Fruit fly (Drosophila melanogaster): ENCODE data around the gene CG34028.

CG34028 gene

dm6 chrX:9554346-9554808, 43.1 kb downstream of the CG34028 start, which contains the start of gene RpS28b (continued):
- TF ChIP-seq Lpt (GFP tag; optimal IDR thresholded peaks at IDR 0.05): peak; percentile 5
- peak; percentile 78 for TF ChIP-seq CG7368 (GFP tag; optimal IDR thresholded peaks at IDR 0.05)
- TF ChIP-seq Hr38 (GFP tag; optimal IDR thresholded peaks at IDR 0.05): no peak
- peak; percentile 85 to 91 for TF ChIP-seq ss (GFP tag; optimal IDR thresholded peaks at IDR 0.05)
- TF ChIP-seq Blimp-1 (GFP tag; optimal IDR thresholded peaks at IDR 0.05): peak; percentile 66
- TF ChIP-seq CG9139 (GFP tag; optimal IDR thresholded peaks at IDR 0.05): peak; percentile 83
- no peak for TF ChIP-seq svp (GFP tag)
- TF ChIP-seq achi (GFP tag; optimal IDR thresholded peaks at IDR 0.05): peak; percentile 49
- TF ChIP-seq salr (GFP tag; optimal IDR thresholded peaks at IDR 0.05): peak; percentile 38 to 86
- TF ChIP-seq Smox (GFP tag; optimal IDR thresholded peaks at IDR 0.05): peak; percentile 62
- TF ChIP-seq Gug (GFP tag; IDR thresholded peaks at IDR 0.05): peak; percentile 49
- no peak for TF ChIP-seq vri (GFP tag; optimal IDR thresholded peaks at IDR 0.05)
- peak; percentile 47 for TF ChIP-seq dsx (GFP tag; optimal IDR thresholded peaks at IDR 0.05; ENCODE audit: poor library complexity, severe bottlenecking)
- peak; percentile 35 for TF ChIP-seq Ets21C (GFP tag; optimal IDR thresholded peaks at IDR 0.05)
- TF ChIP-seq Sox102F (GFP tag; optimal IDR thresholded peaks at IDR 0.05): peak; percentile 83
- TF ChIP-seq CG16779 (tag; optimal IDR thresholded peaks at IDR 0.05): peak; percentile 85
- peak; percentile 1 for TF ChIP-seq Hr4 (GFP tag; optimal IDR thresholded peaks at IDR 0.05)
- peak; percentile 79 for TF ChIP-seq Met (GFP tag; optimal IDR thresholded peaks at IDR 0.05)
- TF ChIP-seq CG34406 (GFP tag; optimal IDR thresholded peaks at IDR 0.05): peak; percentile 79
- peak; percentile 63 for TF ChIP-seq CG8632 (GFP tag; optimal IDR thresholded peaks at IDR 0.05)

- no peak for TF ChIP-seq eg (GFP tag; IDR thresholded peaks at IDR 0.05)
- TF ChIP-seq fkh (GFP tag; optimal IDR thresholded peaks at IDR 0.05): no peak
- TF ChIP-seq CG6163 (GFP tag; IDR thresholded peaks at IDR 0.05): no peak
- TF ChIP-seq CG3032 (tag; optimal IDR thresholded peaks at IDR 0.05): no peak
- TF ChIP-seq dsx (GFP tag; optimal IDR thresholded peaks at IDR 0.05; ENCODE audit: poor library complexity, severe bottlenecking): no peak
- no peak for TF ChIP-seq Sox14 (GFP tag; optimal IDR thresholded peaks at IDR 0.05)
- TF ChIP-seq CG11902 (GFP tag; optimal IDR thresholded peaks at IDR 0.05): no peak
- no peak for TF ChIP-seq fd59A (GFP tag; optimal IDR thresholded peaks at IDR 0.05)
- no peak for TF ChIP-seq Hr38 (GFP tag; optimal IDR thresholded peaks at IDR 0.05)
- no peak for TF ChIP-seq CG10631 (GFP tag; optimal IDR thresholded peaks at IDR 0.05)
- TF ChIP-seq OdsH (GFP tag; optimal IDR thresholded peaks at IDR 0.05): no peak
- TF ChIP-seq svp (GFP tag): no peak
- no peak for TF ChIP-seq CG7368 (GFP tag; optimal IDR thresholded peaks at IDR 0.05)
- no peak for TF ChIP-seq Ets21C (GFP tag; optimal IDR thresholded peaks at IDR 0.05)
Observed at dm6 chrX:9556397-9556796, 45.1 kb downstream of the CG34028 start, which contains the start of gene CG15317. Gene CG15317 (minus strand): TSS chrX:9556544.
